Worm (Caenorhabditis elegans) whole organism, L2 larva: ENCODE data around the gene C08F1.8.
"Not testable (repeated sequence)": the region's sequence is repeated elsewhere in the genome, so short reads cannot be mapped to it uniquely, and the experiment has no call there.

Source experiments
- C34F6.9 ChIP-seq: fragments of 150-350 bp; optimal IDR thresholded peaks from 2 replicates; lab custom pipeline; 2014; ENCODE audit warnings: missing biosample characterization, missing genetic modification characterization
- F13H6.1 ChIP-seq: sonication (generic microtip); optimal IDR thresholded peaks from 2 replicates; lab custom pipeline; 2016; ENCODE audit warnings: missing genetic modification characterization, missing compliant biosample characterization
- R02D3.7 ChIP-seq: fragments of 150-350 bp; optimal IDR thresholded peaks from 2 replicates; lab custom pipeline; 2014; ENCODE audit warnings: missing biosample characterization, missing genetic modification characterization
- Y55F3AM.14 ChIP-seq: fragments of 200-800 bp; sonication (Bioruptor generic); optimal IDR thresholded peaks from 2 replicates; lab custom pipeline; 2018; ENCODE audit warnings: mild to moderate bottlenecking, missing genetic modification characterization, missing compliant biosample characterization
- alr-1 ChIP-seq: fragments of 150-350 bp; optimal IDR thresholded peaks from 2 replicates; lab custom pipeline; 2014; ENCODE audit warnings: missing biosample characterization, missing genetic modification characterization
- ama-1 ChIP-seq: fragments of 150-350 bp; optimal IDR thresholded peaks from 2 replicates; lab custom pipeline; 2018; ENCODE audit warnings: inconsistent platforms
- blmp-1 ChIP-seq: sonication (generic microtip); optimal IDR thresholded peaks from 2 replicates; lab custom pipeline; 2017; ENCODE audit warnings: missing genetic modification characterization, mild to moderate bottlenecking, missing compliant biosample characterization, antibody characterized with exemption, moderate library complexity; ENCODE audit not compliant: insufficient read depth
- ceh-82 ChIP-seq: fragments of 150-350 bp; optimal IDR thresholded peaks from 2 replicates; lab custom pipeline; 2014; ENCODE audit warnings: missing biosample characterization, missing genetic modification characterization
- crh-2 ChIP-seq: sonication (generic microtip); optimal IDR thresholded peaks from 2 replicates; lab custom pipeline; 2017; ENCODE audit warnings: missing biosample characterization, missing genetic modification characterization
- dmd-4 ChIP-seq: sonication (generic microtip); optimal IDR thresholded peaks from 2 replicates; lab custom pipeline; 2017; ENCODE audit warnings: missing biosample characterization, missing genetic modification characterization
- egl-27 ChIP-seq: sonication (generic microtip); optimal IDR thresholded peaks from 3 replicates; lab custom pipeline; 2017; ENCODE audit warnings: missing biosample characterization, missing genetic modification reagents, missing genetic modification characterization
- elt-1 ChIP-seq: fragments of 150-350 bp; optimal IDR thresholded peaks from 2 replicates; lab custom pipeline; 2014; ENCODE audit warnings: missing biosample characterization, missing genetic modification characterization
- elt-3 ChIP-seq: sonication (generic microtip); optimal IDR thresholded peaks from 2 replicates; lab custom pipeline; 2017; ENCODE audit warnings: missing biosample characterization, missing genetic modification characterization
- fos-1 ChIP-seq: fragments of 150-350 bp; optimal IDR thresholded peaks from 2 replicates; lab custom pipeline; 2014; ENCODE audit warnings: missing biosample characterization, missing genetic modification characterization
- gmeb-1 ChIP-seq: fragments of 150-350 bp; optimal IDR thresholded peaks from 2 replicates; lab custom pipeline; 2014; ENCODE audit warnings: missing biosample characterization, missing genetic modification characterization
- lin-39 ChIP-seq: fragments of 150-350 bp; optimal IDR thresholded peaks from 2 replicates; lab custom pipeline; 2014; ENCODE audit warnings: missing biosample characterization, missing genetic modification reagents, missing genetic modification characterization
- lsy-2 ChIP-seq, 2 experiments: fragments of 150-350 bp in 1 of 2; sonication (generic microtip) in 1 of 2; optimal IDR thresholded peaks; 2 replicates each; lab custom pipeline; 2014 to 2017; ENCODE audit warnings: missing biosample characterization in 2 of 2, missing genetic modification characterization in 2 of 2
- mab-5 ChIP-seq: fragments of 150-350 bp; optimal IDR thresholded peaks from 2 replicates; lab custom pipeline; 2014; ENCODE audit warnings: missing biosample characterization, missing genetic modification characterization
- mdl-1 ChIP-seq, 2 experiments: fragments of 150-350 bp in 1 of 2; sonication (generic microtip) in 1 of 2; optimal IDR thresholded peaks; 2 replicates each; lab custom pipeline; 2017; ENCODE audit warnings: missing biosample characterization in 2 of 2, missing genetic modification characterization in 2 of 2
- nhr-10 ChIP-seq: sonication (generic microtip); optimal IDR thresholded peaks from 2 replicates; lab custom pipeline; 2017; ENCODE audit warnings: missing biosample characterization, missing genetic modification characterization
- nhr-12 ChIP-seq: fragments of 150-350 bp; optimal IDR thresholded peaks from 2 replicates; lab custom pipeline; 2014; ENCODE audit warnings: missing biosample characterization, missing genetic modification characterization
- nhr-129 ChIP-seq: fragments of 150-350 bp; optimal IDR thresholded peaks from 2 replicates; lab custom pipeline; 2014; ENCODE audit warnings: missing biosample characterization, missing genetic modification characterization
- nhr-21 ChIP-seq: fragments of 150-350 bp; optimal IDR thresholded peaks from 2 replicates; lab custom pipeline; 2014; ENCODE audit warnings: missing biosample characterization, missing genetic modification characterization
- nhr-237 ChIP-seq: fragments of 150-350 bp; optimal IDR thresholded peaks from 2 replicates; lab custom pipeline; 2014; ENCODE audit warnings: missing biosample characterization, missing genetic modification characterization
- nhr-77 ChIP-seq: fragments of 150-350 bp; optimal IDR thresholded peaks from 2 replicates; lab custom pipeline; 2014; ENCODE audit warnings: missing biosample characterization, missing genetic modification characterization
- sma-3 ChIP-seq: sonication (generic microtip); optimal IDR thresholded peaks from 2 replicates; lab custom pipeline; 2016; ENCODE audit warnings: missing genetic modification reagents, missing genetic modification characterization, missing compliant biosample characterization
- sma-9 ChIP-seq, 2 experiments: fragments of 150-350 bp in 1 of 2; sonication (generic microtip) in 1 of 2; optimal IDR thresholded peaks; 2 replicates each; lab custom pipeline; 2014 to 2016; ENCODE audit warnings: missing genetic modification characterization in 2 of 2, mild to moderate bottlenecking in 1 of 2, missing biosample characterization in 1 of 2, missing compliant biosample characterization in 1 of 2, missing genetic modification reagents in 1 of 2, moderate library complexity in 1 of 2
- snpc-4 ChIP-seq: fragments of 150-350 bp; optimal IDR thresholded peaks from 2 replicates; lab custom pipeline; 2014; ENCODE audit warnings: missing biosample characterization, missing genetic modification characterization
- unc-39 ChIP-seq: fragments of 150-350 bp; optimal IDR thresholded peaks from 2 replicates; lab custom pipeline; 2014; ENCODE audit warnings: missing biosample characterization, missing genetic modification characterization
- unc-55 ChIP-seq: fragments of 150-350 bp; sonication (generic microtip); optimal IDR thresholded peaks from 3 replicates; lab custom pipeline; 2014; ENCODE audit warnings: missing biosample characterization, missing genetic modification reagents, missing genetic modification characterization
- zag-1 ChIP-seq: fragments of 150-350 bp; optimal IDR thresholded peaks from 2 replicates; lab custom pipeline; 2014; ENCODE audit warnings: missing biosample characterization, missing genetic modification characterization
- ztf-11 ChIP-seq: sonication (generic microtip); optimal IDR thresholded peaks from 2 replicates; lab custom pipeline; 2017; ENCODE audit warnings: missing biosample characterization, missing genetic modification characterization
- ztf-4 ChIP-seq: fragments of 150-350 bp; optimal IDR thresholded peaks from 2 replicates; lab custom pipeline; 2014; ENCODE audit warnings: missing biosample characterization, missing genetic modification characterization

Gene C08F1.8

ce11 chrII:1824329-1824728 lies 16.2 kb upstream of the C08F1.8 start, which contains the start of gene math-41:
math-41 (plus strand) TSS chrII:1824629.
- not testable (repeated sequence) for TF ChIP-seq nhr-10 (tag; lab: Kevin White, UChicago); ama-1 (lab: Kevin White, UChicago); unc-55 (GFP tag; lab: Kevin White, UChicago)

- TF ChIP-seq Y55F3AM.14 (GFP tag; lab: Kevin White, UChicago) (no peak), unc-39 (tag; lab: Kevin White, UChicago) (no peak), elt-1 (tag; lab: Kevin White, UChicago) (no peak), egl-27 (tag; lab: Kevin White, UChicago) (no peak), mdl-1 (tag; optimal IDR thresholded peaks at IDR 0.05; lab: Kevin White, UChicago) (no peak), elt-3 (no peak), snpc-4 (tag; lab: Kevin White, UChicago) (no peak), gmeb-1 (tag; lab: Kevin White, UChicago) (no peak), zag-1 (tag; lab: Kevin White, UChicago) (no peak), alr-1 (no peak), R02D3.7 (no peak), nhr-21 (tag; lab: Kevin White, UChicago) (no peak)
- TF ChIP-seq, all 48 proteins: peak for 0
These were observed 12.7 kb upstream of the C08F1.8 start, which contains the start of gene fbxa-3 for ce11 chrII:1820774-1821173. fbxa-3 (minus strand) TSS chrII:1820874.

- TF ChIP-seq unc-55 (GFP tag; lab: Kevin White, UChicago): peak; percentile 71
- TF ChIP-seq nhr-21 (tag; lab: Kevin White, UChicago): peak; percentile 29
- peak; percentile 44 for TF ChIP-seq F13H6.1 (tag; lab: Kevin White, UChicago)
- no peak for TF ChIP-seq lin-39 (tag; lab: Kevin White, UChicago)
- peak; percentile 87 for TF ChIP-seq C34F6.9 (tag; lab: Kevin White, UChicago)
- peak; percentile 45 for TF ChIP-seq egl-27 (tag; lab: Kevin White, UChicago)
- peak; percentile 75 for TF ChIP-seq crh-2 (tag; lab: Kevin White, UChicago)
- TF ChIP-seq fos-1 (tag; lab: Kevin White, UChicago): peak; percentile 97
- no peak for TF ChIP-seq ceh-82
- TF ChIP-seq gmeb-1 (tag; lab: Kevin White, UChicago): peak; percentile 75
- TF ChIP-seq sma-9 (GFP tag; optimal IDR thresholded peaks at IDR 0.05; lab: Kevin White, UChicago): peak; percentile 82
- no peak for TF ChIP-seq sma-9 (tag; optimal IDR thresholded peaks at IDR 0.05; lab: Kevin White, UChicago)
- TF ChIP-seq lsy-2 (tag; optimal IDR thresholded peaks at IDR 0.05; lab: Kevin White, UChicago): peak; percentile 46 to 75
- TF ChIP-seq sma-3 (GFP tag; lab: Kevin White, UChicago): no peak
- peak; percentile 100 for TF ChIP-seq nhr-129 (tag; lab: Kevin White, UChicago)
- TF ChIP-seq ztf-4: no peak
These were observed 11.9 kb upstream of the C08F1.8 start, which contains the start of gene fbxc-19 for ce11 chrII:1819944-1820570. fbxc-19 (plus strand) TSS chrII:1820479.

- TF ChIP-seq snpc-4 (tag; lab: Kevin White, UChicago) (no peak), gmeb-1 (tag; lab: Kevin White, UChicago) (no peak), dmd-4 (tag; lab: Kevin White, UChicago) (no peak), nhr-237 (tag; lab: Kevin White, UChicago) (no peak), nhr-77 (tag; lab: Kevin White, UChicago) (no peak), unc-55 (GFP tag; lab: Kevin White, UChicago) (no peak), mdl-1 (tag; optimal IDR thresholded peaks at IDR 0.05; lab: Kevin White, UChicago) (no peak), ztf-11 (tag; lab: Kevin White, UChicago) (no peak), nhr-12 (tag; lab: Kevin White, UChicago) (no peak), F13H6.1 (tag; lab: Kevin White, UChicago) (no peak), egl-27 (tag; lab: Kevin White, UChicago) (no peak), lin-39 (tag; lab: Kevin White, UChicago) (no peak), mab-5 (tag; lab: Kevin White, UChicago) (no peak), nhr-129 (tag; lab: Kevin White, UChicago) (no peak), nhr-21 (tag; lab: Kevin White, UChicago) (no peak), blmp-1 (no peak)
These were observed 10.2 kb upstream of the C08F1.8 start, which contains the start of gene fbxb-10 for ce11 chrII:1818300-1818699. fbxb-10 (minus strand) TSS chrII:1818400.
